Worm (Caenorhabditis elegans) whole organism, L1 larva: Measurements from ENCODE around the gene ech-1.1.

Experiments used
- C04F5.9 ChIP-seq: sonication (generic microtip); optimal IDR thresholded peaks from 2 replicates; lab custom pipeline; 2016; ENCODE audit warnings: missing genetic modification characterization, missing compliant biosample characterization
- Y116A8C.19 ChIP-seq: sonication (generic microtip); optimal IDR thresholded peaks from 2 replicates; lab custom pipeline; 2016; ENCODE audit warnings: missing compliant biosample characterization, missing genetic modification characterization, borderline replicate concordance
- aha-1 ChIP-seq: fragments of 150-350 bp; optimal IDR thresholded peaks from 2 replicates; lab custom pipeline; 2014; ENCODE audit warnings: missing biosample characterization, missing genetic modification characterization
- aly-2 ChIP-seq: fragments of 150-350 bp; optimal IDR thresholded peaks from 2 replicates; lab custom pipeline; 2014; ENCODE audit warnings: missing biosample characterization, missing genetic modification characterization
- ama-1 ChIP-seq: fragments of 150-350 bp; optimal IDR thresholded peaks from 2 replicates; lab custom pipeline; 2014
- ceh-88 ChIP-seq: fragments of 200-800 bp; sonication (Bioruptor generic); IDR thresholded peaks from 2 replicates; pipeline ENCODE4 v1.3.6; 2022; ENCODE audit warnings: missing genetic modification characterization, missing compliant biosample characterization
- ces-1 ChIP-seq: fragments of 150-350 bp; optimal IDR thresholded peaks from 2 replicates; lab custom pipeline; 2014; ENCODE audit warnings: missing biosample characterization, missing genetic modification reagents, missing genetic modification characterization
- dsc-1 ChIP-seq: sonication (generic microtip); optimal IDR thresholded peaks from 2 replicates; lab custom pipeline; 2016; ENCODE audit warnings: mild to moderate bottlenecking, missing genetic modification characterization, missing compliant biosample characterization
- efl-1 ChIP-seq, 4 experiments: fragments of 150-350 bp; optimal IDR thresholded peaks in 3 of 4; peaks in 1 of 4; 1 replicate in 1 of 4; 2 replicates in 3 of 4; lab custom pipeline; 2014; ENCODE audit warnings: missing biosample characterization in 2 of 4, missing genetic modification characterization in 2 of 4, missing genetic modification reagents in 2 of 4
- elt-2 ChIP-seq: sonication (generic microtip); optimal IDR thresholded peaks from 2 replicates; lab custom pipeline; 2016; ENCODE audit warnings: missing genetic modification characterization, mild to moderate bottlenecking, inconsistent platforms, missing compliant biosample characterization, missing genetic modification reagents
- elt-3 ChIP-seq, 6 experiments: fragments of 150-350 bp in 1 of 6; sonication (generic microtip); optimal IDR thresholded peaks; 2 replicates each; lab custom pipeline; 2017 to 2018; ENCODE audit warnings: missing biosample characterization in 6 of 6, missing genetic modification characterization in 6 of 6, inconsistent platforms in 1 of 6
- ets-5 ChIP-seq: fragments of 200-800 bp; sonication (Bioruptor generic); IDR thresholded peaks from 2 replicates; pipeline ENCODE4 v1.3.6; 2022; ENCODE audit warnings: missing genetic modification characterization, missing compliant biosample characterization
- fkh-10 ChIP-seq: sonication (generic microtip); optimal IDR thresholded peaks from 2 replicates; lab custom pipeline; 2017; ENCODE audit warnings: missing biosample characterization, missing genetic modification reagents, missing genetic modification characterization
- grh-1 ChIP-seq: fragments of 200-800 bp; sonication (Bioruptor generic); IDR thresholded peaks from 2 replicates; pipeline ENCODE4 v1.3.6; 2022; ENCODE audit warnings: missing genetic modification reagents, missing genetic modification characterization, missing compliant biosample characterization
- isw-1 ChIP-seq: fragments of 200-800 bp; sonication (Bioruptor generic); IDR thresholded peaks from 2 replicates; pipeline ENCODE4 v1.3.6; 2022; ENCODE audit warnings: missing genetic modification characterization, missing compliant biosample characterization
- jun-1 ChIP-seq: fragments of 150-350 bp; optimal IDR thresholded peaks from 2 replicates; lab custom pipeline; 2014; ENCODE audit warnings: missing biosample characterization, missing genetic modification reagents, missing genetic modification characterization
- lin-13 ChIP-seq: fragments of 150-350 bp; optimal IDR thresholded peaks from 2 replicates; lab custom pipeline; 2014; ENCODE audit warnings: missing biosample characterization, missing genetic modification reagents, missing genetic modification characterization
- lin-35 ChIP-seq, 2 experiments: fragments of 150-350 bp; optimal IDR thresholded peaks; 2 replicates each; lab custom pipeline; 2014; ENCODE audit warnings: missing biosample characterization in 2 of 2, missing genetic modification characterization in 2 of 2, missing genetic modification reagents in 2 of 2
- lir-3 ChIP-seq: sonication (generic microtip); optimal IDR thresholded peaks from 2 replicates; lab custom pipeline; 2016; ENCODE audit warnings: mild to moderate bottlenecking, missing genetic modification characterization, moderate library complexity, missing compliant biosample characterization; ENCODE audit not compliant: poor library complexity
- mef-2 ChIP-seq: fragments of 150-350 bp; optimal IDR thresholded peaks from 2 replicates; lab custom pipeline; 2014; ENCODE audit warnings: missing biosample characterization, missing genetic modification characterization
- mep-1 ChIP-seq: fragments of 150-350 bp; optimal IDR thresholded peaks from 2 replicates; lab custom pipeline; 2014; ENCODE audit warnings: missing biosample characterization, missing genetic modification characterization
- nhr-11 ChIP-seq: fragments of 150-350 bp; optimal IDR thresholded peaks from 2 replicates; lab custom pipeline; 2014; ENCODE audit warnings: missing biosample characterization, missing genetic modification characterization
- nhr-47 ChIP-seq: sonication (generic microtip); optimal IDR thresholded peaks from 2 replicates; lab custom pipeline; 2016; ENCODE audit warnings: mild to moderate bottlenecking, missing genetic modification characterization, moderate library complexity, missing compliant biosample characterization
- nhr-71 ChIP-seq: sonication (generic microtip); optimal IDR thresholded peaks from 2 replicates; lab custom pipeline; 2016; ENCODE audit warnings: mild to moderate bottlenecking, missing genetic modification characterization, moderate library complexity, missing compliant biosample characterization
- nhr-85 ChIP-seq: sonication (generic microtip); peaks from one replicate; lab custom pipeline; 2016; ENCODE audit warnings: missing genetic modification characterization, inconsistent platforms, missing compliant biosample characterization
- pax-3 ChIP-seq: fragments of 200-800 bp; sonication (Bioruptor generic); optimal IDR thresholded peaks from 2 replicates; lab custom pipeline; 2018; ENCODE audit warnings: mild to moderate bottlenecking, missing genetic modification characterization, moderate library complexity, missing compliant biosample characterization
- pqm-1 ChIP-seq: sonication (generic microtip); optimal IDR thresholded peaks from 3 replicates; lab custom pipeline; 2017; ENCODE audit warnings: missing biosample characterization, missing genetic modification characterization
- snu-23 ChIP-seq: sonication (generic microtip); optimal IDR thresholded peaks from 2 replicates; lab custom pipeline; 2016; ENCODE audit warnings: missing genetic modification characterization, missing compliant biosample characterization
- sox-4 ChIP-seq: sonication (generic microtip); optimal IDR thresholded peaks from 2 replicates; lab custom pipeline; 2016; ENCODE audit warnings: missing genetic modification characterization, missing compliant biosample characterization
- tbx-2 ChIP-seq: sonication (generic microtip); optimal IDR thresholded peaks from 2 replicates; lab custom pipeline; 2016; ENCODE audit warnings: missing genetic modification characterization, missing compliant biosample characterization
- unc-130 ChIP-seq: fragments of 150-350 bp; optimal IDR thresholded peaks from 2 replicates; lab custom pipeline; 2017; ENCODE audit warnings: missing biosample characterization, missing genetic modification characterization, inconsistent platforms
- unc-86 ChIP-seq: sonication (generic microtip); optimal IDR thresholded peaks from 2 replicates; lab custom pipeline; 2016; ENCODE audit warnings: missing genetic modification characterization, missing compliant biosample characterization
- vab-15 ChIP-seq: sonication (generic microtip); optimal IDR thresholded peaks from 2 replicates; lab custom pipeline; 2017; ENCODE audit warnings: missing genotype, mild to moderate bottlenecking, missing genetic modification characterization, missing compliant biosample characterization
- xbp-1 ChIP-seq: sonication (generic microtip); optimal IDR thresholded peaks from 2 replicates; lab custom pipeline; 2016; ENCODE audit warnings: missing genetic modification characterization, missing compliant biosample characterization
- ztf-11 ChIP-seq, 2 experiments: sonication (generic microtip); optimal IDR thresholded peaks; 2 replicates each; lab custom pipeline; 2016 to 2017; ENCODE audit warnings: missing genetic modification characterization in 2 of 2, missing biosample characterization in 1 of 2, missing compliant biosample characterization in 1 of 2

The ech-1.1 gene

DNA sequence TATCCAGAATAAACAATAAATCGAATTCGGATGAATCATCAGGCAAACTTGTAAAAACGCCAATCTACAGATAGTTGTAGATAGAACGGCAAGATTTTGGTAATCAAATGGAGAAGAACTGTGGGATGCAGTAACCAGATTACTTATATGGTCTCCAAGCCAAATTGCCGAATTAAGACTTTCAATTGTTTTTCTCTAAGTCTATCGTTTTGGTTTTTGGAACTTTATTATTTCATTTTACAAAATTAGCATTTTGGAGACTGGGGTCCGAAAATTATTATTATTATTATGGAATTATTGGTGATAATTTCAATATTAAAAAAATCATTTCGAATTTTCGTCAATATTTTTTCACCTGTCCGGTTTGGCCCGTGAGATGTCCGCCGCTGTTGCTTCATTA, 21.9 kb downstream of the ech-1.1 start, which contains the start of gene clec-228:
Gene clec-228, minus strand, starts transcription at position 101 of the 400 bp plus-strand sequence.
- TF ChIP-seq nhr-85 (tag; lab: Kevin White, UChicago), result no peak
- no peak for TF ChIP-seq lir-3 (tag; lab: Kevin White, UChicago)
- no peak for TF ChIP-seq ztf-11 (tag; optimal IDR thresholded peaks at IDR 0.05; lab: Kevin White, UChicago)
- TF ChIP-seq isw-1 (GFP tag; lab: Robert Waterston, UW), result no peak
- TF ChIP-seq jun-1, result no peak
- TF ChIP-seq elt-3 (tag; optimal IDR thresholded peaks at IDR 0.05; lab: Kevin White, UChicago), result no peak
- TF ChIP-seq vab-15 (tag; lab: Kevin White, UChicago), result no peak
- no peak for TF ChIP-seq ama-1 (lab: Kevin White, UChicago)

DNA sequence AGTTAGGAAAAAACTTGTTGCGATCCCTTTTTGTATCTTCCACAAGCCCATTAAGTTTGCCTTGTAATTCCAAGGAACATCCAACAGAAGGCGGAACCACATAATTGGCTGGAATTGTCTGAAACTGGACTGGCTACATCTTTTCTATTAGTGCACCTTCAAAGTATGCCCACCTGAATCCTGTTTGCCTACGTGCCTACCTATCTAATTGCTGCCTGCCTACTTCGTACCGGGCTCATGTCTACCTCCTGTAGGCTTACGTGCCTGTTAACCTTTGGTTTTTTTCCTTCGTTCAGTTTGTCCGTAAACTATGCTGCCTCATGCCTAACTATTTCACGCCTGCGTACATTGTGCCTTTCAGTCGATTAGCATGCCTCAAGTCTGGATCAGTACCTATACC, 23.9 kb downstream of the ech-1.1 start, which contains the start of gene wrt-7:
Gene wrt-7, minus strand, starts transcription at position 101 of the 400 bp plus-strand sequence.
- TF ChIP-seq pax-3 (tag; lab: Kevin White, UChicago), result peak; percentile 21
- no peak for TF ChIP-seq nhr-71 (tag; lab: Kevin White, UChicago)

DNA sequence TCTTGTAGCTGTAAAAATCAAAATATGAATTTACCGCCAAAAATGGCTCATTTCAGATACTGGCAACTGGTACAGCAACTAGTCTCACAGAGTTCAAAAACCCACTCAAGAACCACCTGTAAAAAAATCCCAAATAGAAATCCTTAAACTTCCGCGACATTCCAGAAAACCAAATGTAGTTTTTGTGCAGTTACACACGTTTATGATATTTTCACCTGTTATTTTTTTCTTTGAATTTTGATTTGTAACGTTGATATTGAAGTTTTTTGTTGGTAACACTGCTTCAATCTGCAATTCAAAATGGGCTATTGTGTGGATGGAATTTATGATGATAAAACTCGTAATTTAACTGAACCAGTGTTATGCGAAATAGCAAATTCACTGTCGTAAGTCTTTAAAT, 28.5 kb downstream of the ech-1.1 start, which contains the start of gene srw-113:
Gene srw-113, plus strand, starts transcription at position 301 of the 400 bp plus-strand sequence.
- TF ChIP-seq efl-1 (optimal IDR thresholded peaks at IDR 0.05; lab: Kevin White, UChicago) (no peak), efl-1 (GFP tag; optimal IDR thresholded peaks at IDR 0.05 in 1 of 2; lab: Kevin White, UChicago) (peak in 1 of 2 experiments; percentile 13), nhr-47 (no peak)

ce11 chrV:15330314-15330713, 31.0 kb downstream of the ech-1.1 start, which contains the start of gene srh-295:
srh-295 (plus strand) TSS chrV:15330614.
- no peak for TF ChIP-seq nhr-11 (tag; lab: Kevin White, UChicago)
- TF ChIP-seq unc-86 (tag; lab: Kevin White, UChicago), result no peak
- no peak for TF ChIP-seq unc-130 (tag; lab: Kevin White, UChicago)

DNA sequence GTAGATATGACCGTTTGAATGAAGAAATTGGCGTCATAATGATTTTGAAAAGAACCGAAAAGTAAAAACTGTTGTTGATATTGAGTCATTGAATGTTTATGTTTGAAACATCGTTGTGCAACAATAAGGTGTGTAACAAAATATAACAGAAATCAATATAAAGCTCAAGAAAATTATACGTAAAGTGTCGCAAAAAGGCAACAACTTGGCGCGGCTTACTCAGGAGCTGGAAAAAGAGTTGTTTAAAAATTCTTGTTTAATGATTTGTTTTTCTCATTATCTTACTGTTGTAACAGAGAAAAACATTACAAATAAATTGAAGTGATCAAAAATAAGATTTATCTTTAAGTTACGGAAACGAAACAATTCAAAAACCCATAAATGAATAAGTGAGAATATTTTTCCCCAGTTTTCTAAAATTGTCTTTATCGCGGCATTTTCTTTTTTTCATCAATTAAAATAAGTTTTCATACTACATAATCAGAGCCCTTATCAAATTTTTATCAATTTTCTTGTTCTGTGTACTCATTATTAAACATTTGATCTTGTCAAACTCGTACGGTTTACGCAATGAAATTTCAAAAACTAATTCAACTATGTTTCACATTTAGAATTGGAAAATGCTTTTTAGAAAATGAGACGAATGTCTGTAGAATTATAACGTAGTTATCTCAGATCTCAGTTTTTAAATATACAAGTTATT, 33.4 kb downstream of the ech-1.1 start, which contains the start of gene ZK1037.6:
Gene ZK1037.6, minus strand, starts transcription at position 51 of the 703 bp plus-strand sequence.
- no peak for TF ChIP-seq aly-2
- no peak for TF ChIP-seq nhr-71 (tag; lab: Kevin White, UChicago)
- no peak for TF ChIP-seq mep-1 (tag; lab: Kevin White, UChicago)
- no peak for TF ChIP-seq ama-1 (lab: Kevin White, UChicago)
- no peak for TF ChIP-seq xbp-1 (tag; lab: Kevin White, UChicago)
- TF ChIP-seq mef-2, result no peak
- peak; percentile 90 for TF ChIP-seq elt-2 (tag; lab: Kevin White, UChicago)
- TF ChIP-seq snu-23, result no peak
- peak; percentile 27 for TF ChIP-seq jun-1
- TF ChIP-seq lin-13 (GFP tag; lab: Kevin White, UChicago), result no peak
- no peak for TF ChIP-seq tbx-2 (tag; lab: Kevin White, UChicago)
- no peak for TF ChIP-seq aha-1 (tag; lab: Kevin White, UChicago)
- no peak for TF ChIP-seq lin-35 (GFP tag; optimal IDR thresholded peaks at IDR 0.05; lab: Kevin White, UChicago)
- TF ChIP-seq Y116A8C.19, result no peak
- no peak for TF ChIP-seq dsc-1 (tag; lab: Kevin White, UChicago)
- TF ChIP-seq C04F5.9 (tag; lab: Kevin White, UChicago), result no peak
- no peak for TF ChIP-seq ces-1 (GFP tag; lab: Kevin White, UChicago)

- no peak for TF ChIP-seq tbx-2 (tag; lab: Kevin White, UChicago)
- no peak for TF ChIP-seq ets-5 (GFP tag; lab: Robert Waterston, UW)
- TF ChIP-seq pqm-1 (tag; lab: Kevin White, UChicago), result peak; percentile 33
- TF ChIP-seq grh-1 (GFP tag; lab: Robert Waterston, UW), result no peak
- peak; percentile 13 for TF ChIP-seq jun-1
- TF ChIP-seq C04F5.9 (tag; lab: Kevin White, UChicago), result no peak
- no peak for TF ChIP-seq sox-4 (tag; lab: Kevin White, UChicago)
- no peak for TF ChIP-seq ceh-88 (GFP tag; lab: Robert Waterston, UW)
- peak; percentile 84 for TF ChIP-seq elt-2 (tag; lab: Kevin White, UChicago)
- TF ChIP-seq pax-3 (tag; lab: Kevin White, UChicago), result no peak
- TF ChIP-seq fkh-10 (GFP tag; lab: Kevin White, UChicago), result no peak
Measured at ce11 chrV:15323417-15323816, 37.9 kb downstream of the ech-1.1 start.
